Fruit fly (Drosophila melanogaster) whole organism, embryonic: Measurements from ENCODE around the gene CG9426.

Experiments
- Antp ChIP-seq: fragments of 200-800 bp; sonication (Bioruptor generic); optimal IDR thresholded peaks from 3 replicates; lab custom pipeline; 2016; ENCODE audit warnings: missing biosample characterization, missing genetic modification characterization
- Atf6 ChIP-seq: fragments of 200-800 bp; sonication (Bioruptor generic); IDR thresholded peaks from 2 replicates; pipeline ENCODE4 v1.3.6; 2022; ENCODE audit warnings: missing biosample characterization, missing genetic modification characterization
- C15 ChIP-seq: fragments of 200-800 bp; sonication (Bioruptor generic); IDR thresholded peaks from 3 replicates; pipeline ENCODE4 v1.3.6; 2022; ENCODE audit warnings: missing biosample characterization, missing genetic modification characterization
- CG11695 ChIP-seq: fragments of 200-800 bp; sonication (Bioruptor generic); IDR thresholded peaks from 3 replicates; pipeline ENCODE4 v1.3.6; 2022; ENCODE audit warnings: missing biosample characterization, missing genetic modification characterization
- CG11696 ChIP-seq: fragments of 200-800 bp; sonication (Bioruptor generic); IDR thresholded peaks from 2 replicates; pipeline ENCODE4 v1.3.6; 2022; ENCODE audit warnings: missing biosample characterization, missing genetic modification characterization
- CG12236 ChIP-seq: fragments of 200-800 bp; sonication (Bioruptor generic); optimal IDR thresholded peaks from 2 replicates; lab custom pipeline; 2016; ENCODE audit warnings: missing biosample characterization, missing genetic modification characterization
- CG12659 ChIP-seq: fragments of 200-800 bp; sonication (Bioruptor generic); optimal IDR thresholded peaks from 3 replicates; lab custom pipeline; 2017; ENCODE audit warnings: mild to moderate bottlenecking, missing biosample characterization, missing genetic modification reagents, missing genetic modification characterization
- CG14965 ChIP-seq: fragments of 200-800 bp; sonication (Bioruptor generic); optimal IDR thresholded peaks from 2 replicates; lab custom pipeline; 2016; ENCODE audit warnings: missing biosample characterization, missing genetic modification characterization, borderline replicate concordance
- CG15514 ChIP-seq: fragments of 200-800 bp; sonication (Bioruptor generic); optimal IDR thresholded peaks from 3 replicates; lab custom pipeline; 2017; ENCODE audit warnings: missing biosample characterization, missing genetic modification characterization, mild to moderate bottlenecking, moderate library complexity, missing genetic modification reagents
- CG15601 ChIP-seq: fragments of 200-800 bp; sonication (Bioruptor generic); optimal IDR thresholded peaks from 3 replicates; lab custom pipeline; 2019; ENCODE audit warnings: missing biosample characterization, mild to moderate bottlenecking, missing genetic modification characterization, moderate library complexity
- CG17802 ChIP-seq: fragments of 200-800 bp; sonication (Bioruptor generic); optimal IDR thresholded peaks from 2 replicates; lab custom pipeline; 2018; ENCODE audit warnings: missing biosample characterization, mild to moderate bottlenecking, missing genetic modification characterization, moderate library complexity
- CG18619 ChIP-seq: fragments of 200-800 bp; sonication (Bioruptor generic); optimal IDR thresholded peaks from 3 replicates; lab custom pipeline; 2017; ENCODE audit warnings: missing biosample characterization, mild to moderate bottlenecking, missing genetic modification characterization
- CG2712 ChIP-seq: fragments of 200-800 bp; optimal IDR thresholded peaks from 3 replicates; lab custom pipeline; 2019; ENCODE audit warnings: missing biosample characterization, mild to moderate bottlenecking, missing genetic modification characterization, moderate library complexity
- CG4424 ChIP-seq: fragments of 200-800 bp; sonication (Bioruptor generic); optimal IDR thresholded peaks from 3 replicates; lab custom pipeline; 2016; ENCODE audit warnings: missing biosample characterization, missing genetic modification characterization
- D ChIP-seq, 2 experiments: fragments of 200-800 bp in 1 of 2; fragments of >200 bp in 1 of 2; sonication (Bioruptor generic) in 1 of 2; optimal IDR thresholded peaks; 2 replicates in 1 of 2; 3 replicates in 1 of 2; lab custom pipeline; 2017; ENCODE audit warnings: mild to moderate bottlenecking in 1 of 2, missing biosample characterization in 1 of 2, missing genetic modification characterization in 1 of 2, missing genetic modification reagents in 1 of 2
- Dll ChIP-seq: fragments of 200-800 bp; sonication (Bioruptor generic); IDR thresholded peaks from 4 replicates; pipeline ENCODE4 v1.3.6; 2022; ENCODE audit warnings: missing biosample characterization, missing genetic modification characterization; ENCODE audit not compliant: partially characterized antibody
- Ets65A ChIP-seq: fragments of 200-800 bp; sonication (Bioruptor generic); peaks from one replicate; lab custom pipeline; 2016; ENCODE audit warnings: missing biosample characterization, missing genetic modification characterization
- Ets97D ChIP-seq: fragments of 200-800 bp; sonication (Bioruptor generic); optimal IDR thresholded peaks from 3 replicates; lab custom pipeline; 2016; ENCODE audit warnings: missing biosample characterization, missing genetic modification characterization
- HLH3B ChIP-seq: fragments of 200-800 bp; sonication (Bioruptor generic); IDR thresholded peaks from 2 replicates; pipeline ENCODE4 v1.3.6; 2022; ENCODE audit warnings: missing biosample characterization, missing genetic modification characterization
- HLHmδ ChIP-seq: fragments of 200-800 bp; sonication (Bioruptor generic); optimal IDR thresholded peaks from 2 replicates; lab custom pipeline; 2018; ENCODE audit warnings: missing biosample characterization, mild to moderate bottlenecking, missing genetic modification characterization, moderate library complexity
- Hey ChIP-seq: fragments of 200-800 bp; sonication (Bioruptor generic); optimal IDR thresholded peaks from 3 replicates; lab custom pipeline; 2018; ENCODE audit warnings: missing biosample characterization, mild to moderate bottlenecking, missing genetic modification characterization
- Jarid2 ChIP-seq: fragments of 200-800 bp; sonication (Bioruptor generic); optimal IDR thresholded peaks from 3 replicates; lab custom pipeline; 2017; ENCODE audit warnings: mild to moderate bottlenecking, missing biosample characterization, missing genetic modification reagents, missing genetic modification characterization
- MBD-R2 ChIP-seq: fragments of 200-800 bp; sonication (Bioruptor generic); IDR thresholded peaks from 2 replicates; pipeline ENCODE4 v1.3.6; 2022; ENCODE audit warnings: missing biosample characterization, missing genetic modification characterization
- MTF-1 ChIP-seq: fragments of 200-800 bp; sonication (Bioruptor generic); optimal IDR thresholded peaks from 2 replicates; lab custom pipeline; 2018; ENCODE audit warnings: missing biosample characterization, mild to moderate bottlenecking, missing genetic modification characterization, borderline replicate concordance
- Med ChIP-seq: fragments of 200-800 bp; sonication (Bioruptor generic); peaks from one replicate; lab custom pipeline; 2016; ENCODE audit warnings: missing biosample characterization, missing genetic modification characterization, mild to moderate bottlenecking, inconsistent platforms, moderate library complexity
- NC2α ChIP-seq: fragments of 200-800 bp; sonication (Bioruptor generic); optimal IDR thresholded peaks from 2 replicates; lab custom pipeline; 2016; ENCODE audit warnings: missing biosample characterization, missing genetic modification characterization
- Opbp ChIP-seq: fragments of 200-800 bp; sonication (Bioruptor generic); IDR thresholded peaks from 3 replicates; pipeline ENCODE4 v1.3.6; 2022; ENCODE audit warnings: missing biosample characterization, missing genetic modification characterization; ENCODE audit not compliant: partially characterized antibody
- bigmax ChIP-seq: fragments of 200-800 bp; sonication (Bioruptor generic); optimal IDR thresholded peaks from 2 replicates; lab custom pipeline; 2018; ENCODE audit warnings: missing biosample characterization, mild to moderate bottlenecking, missing genetic modification characterization
- chif ChIP-seq, 2 experiments: fragments of 200-800 bp; sonication (Bioruptor generic); optimal IDR thresholded peaks; 3 replicates each; lab custom pipeline; 2016; ENCODE audit warnings: missing biosample characterization in 2 of 2, missing genetic modification characterization in 2 of 2
- chinmo ChIP-seq: fragments of 200-800 bp; sonication (Bioruptor generic); IDR thresholded peaks from 4 replicates; pipeline ENCODE4 v1.3.6; 2022; ENCODE audit warnings: missing biosample characterization, missing genetic modification characterization; ENCODE audit not compliant: partially characterized antibody
- crp ChIP-seq, 2 experiments: fragments of 200-800 bp; sonication (Bioruptor generic); optimal IDR thresholded peaks; 2 replicates in 1 of 2; 3 replicates in 1 of 2; lab custom pipeline; 2017; ENCODE audit warnings: missing biosample characterization in 2 of 2, missing genetic modification characterization in 2 of 2, mild to moderate bottlenecking in 1 of 2, moderate library complexity in 1 of 2
- esg ChIP-seq: fragments of 200-800 bp; sonication (Bioruptor generic); conservative IDR thresholded peaks from 2 replicates; pipeline ENCODE4 v1.3.6; 2022; ENCODE audit warnings: missing biosample characterization, missing genetic modification characterization
- gcm ChIP-seq: fragments of 200-800 bp; sonication (Bioruptor generic); optimal IDR thresholded peaks from 2 replicates; lab custom pipeline; 2019; ENCODE audit warnings: missing biosample characterization, mild to moderate bottlenecking, missing genetic modification characterization, moderate library complexity
- ham ChIP-seq: fragments of 200-800 bp; sonication (Bioruptor generic); IDR thresholded peaks from 2 replicates; pipeline ENCODE4 v1.3.6; 2022; ENCODE audit warnings: missing biosample characterization, missing genetic modification characterization
- luna ChIP-seq: fragments of 200-800 bp; sonication (Bioruptor generic); optimal IDR thresholded peaks from 2 replicates; lab custom pipeline; 2016; ENCODE audit warnings: missing biosample characterization, missing genetic modification characterization
- mirr ChIP-seq: fragments of 200-800 bp; sonication (Bioruptor generic); optimal IDR thresholded peaks from 3 replicates; lab custom pipeline; 2018; ENCODE audit warnings: missing biosample characterization, mild to moderate bottlenecking, missing genetic modification characterization
- org-1 ChIP-seq: fragments of 200-800 bp; sonication (Bioruptor generic); optimal IDR thresholded peaks from 2 replicates; lab custom pipeline; 2017; ENCODE audit warnings: missing biosample characterization, missing genetic modification characterization
- pan ChIP-seq, 4 experiments: fragments of >200 bp in 3 of 4; fragments of 200-800 bp in 1 of 4; sonication (Bioruptor generic) in 1 of 4; optimal IDR thresholded peaks in 3 of 4; IDR thresholded peaks in 1 of 4; 2 replicates each; pipeline versions ENCODE4 v1.3.6 to Lab custom; 2017 to 2022; ENCODE audit warnings: missing biosample characterization in 2 of 4, missing genetic modification characterization in 2 of 4, mixed read lengths in 1 of 4
- pfk ChIP-seq: fragments of 200-800 bp; sonication (Bioruptor generic); optimal IDR thresholded peaks from 2 replicates; lab custom pipeline; 2018; ENCODE audit warnings: missing biosample characterization, mild to moderate bottlenecking, missing genetic modification characterization, moderate library complexity
- ranshi ChIP-seq: fragments of 200-800 bp; sonication (Bioruptor generic); IDR thresholded peaks from 2 replicates; pipeline ENCODE4 v1.3.6; 2022; ENCODE audit warnings: missing biosample characterization, missing genetic modification characterization
- rib ChIP-seq: fragments of 200-800 bp; sonication (Bioruptor generic); IDR thresholded peaks from 2 replicates; pipeline ENCODE4 v1.3.6; 2022; ENCODE audit warnings: missing biosample characterization, missing genetic modification characterization
- shn ChIP-seq: fragments of 200-800 bp; sonication (Bioruptor generic); optimal IDR thresholded peaks from 3 replicates; lab custom pipeline; 2016; ENCODE audit warnings: missing biosample characterization, missing genetic modification characterization
- slbo ChIP-seq: fragments of 200-800 bp; sonication (Bioruptor generic); IDR thresholded peaks from 2 replicates; pipeline ENCODE4 v1.3.6; 2022; ENCODE audit warnings: missing biosample characterization, missing genetic modification characterization
- sna ChIP-seq: fragments of 200-800 bp; sonication (Bioruptor generic); IDR thresholded peaks from 2 replicates; pipeline ENCODE4 v1.3.6; 2022; ENCODE audit warnings: missing biosample characterization, missing genetic modification characterization; ENCODE audit not compliant: partially characterized antibody
- trh ChIP-seq: fragments of 200-800 bp; sonication (Bioruptor generic); optimal IDR thresholded peaks from 2 replicates; lab custom pipeline; 2016; ENCODE audit warnings: missing biosample characterization, missing genetic modification characterization
- zen2 ChIP-seq: fragments of 200-800 bp; sonication (Bioruptor generic); IDR thresholded peaks from 3 replicates; pipeline ENCODE4 v1.3.6; 2022; ENCODE audit warnings: missing biosample characterization, missing genetic modification characterization; ENCODE audit not compliant: partially characterized antibody
- zf30C ChIP-seq: fragments of 200-800 bp; sonication (Bioruptor generic); optimal IDR thresholded peaks from 3 replicates; lab custom pipeline; 2018; ENCODE audit warnings: missing biosample characterization, mild to moderate bottlenecking, missing genetic modification characterization
- zfh1 ChIP-seq: fragments of 200-800 bp; sonication (Bioruptor generic); IDR thresholded peaks from 3 replicates; pipeline ENCODE4 v1.3.6; 2022; ENCODE audit warnings: missing biosample characterization, missing genetic modification characterization

CG9426 gene

dm6 chr2L:13205256-13205655 is 14.5 kb downstream of the CG9426 start (continued):
- TF ChIP-seq bigmax (GFP tag; lab: Kevin White, UChicago), result no peak
- no peak for TF ChIP-seq trh (GFP tag; lab: Kevin White, UChicago)
- TF ChIP-seq CG12236 (GFP tag; lab: Kevin White, UChicago), result no peak
- TF ChIP-seq crp (GFP tag; optimal IDR thresholded peaks at IDR 0.05; lab: Kevin White, UChicago), result peak in 1 of 2 experiments; percentile 7
- no peak for TF ChIP-seq Dll (GFP tag; lab: Robert Waterston, UW)
- peak; percentile 84 for TF ChIP-seq HLHmδ
- TF ChIP-seq CG15601 (tag; lab: Kevin White, UChicago), result peak; percentile 25
- peak; percentile 82; the same call in 1 of the 4 replicates for TF ChIP-seq chinmo
- peak; percentile 76 for TF ChIP-seq gcm (GFP tag; lab: Kevin White, UChicago)
- TF ChIP-seq Med (GFP tag; lab: Kevin White, UChicago), result peak; percentile 93
- TF ChIP-seq CG12659 (GFP tag; lab: Kevin White, UChicago), result peak; percentile 21
- no peak for TF ChIP-seq sna (GFP tag; lab: Robert Waterston, UW)
- TF ChIP-seq C15 (GFP tag; lab: Robert Waterston, UW), result no peak
- TF ChIP-seq Ets97D (GFP tag; lab: Kevin White, UChicago), result no peak
- no peak for TF ChIP-seq Opbp (GFP tag; lab: Robert Waterston, UW)
- no peak for TF ChIP-seq CG14965
- no peak for TF ChIP-seq ham
- peak; percentile 85 for TF ChIP-seq Hey
- peak; percentile 6 for TF ChIP-seq org-1
- TF ChIP-seq slbo (GFP tag; lab: Robert Waterston, UW), result peak; percentile 15; the same call in 1 of the 2 replicates
- peak; percentile 56 for TF ChIP-seq pfk (GFP tag; lab: Kevin White, UChicago)
- TF ChIP-seq MTF-1, result peak; percentile 36
- TF ChIP-seq Jarid2 (GFP tag; lab: Kevin White, UChicago), result no peak
- peak; percentile 17 for TF ChIP-seq NC2α (GFP tag; lab: Kevin White, UChicago)
- TF ChIP-seq esg (GFP tag; lab: Robert Waterston, UW), result no peak
- no peak for TF ChIP-seq pan (optimal IDR thresholded peaks at IDR 0.05; lab: Kevin White, UChicago)
- TF ChIP-seq pan (GFP tag; optimal IDR thresholded peaks at IDR 0.05 in 1 of 2, IDR thresholded peaks at IDR 0.05 in 1 of 2), result no peak
- no peak for TF ChIP-seq CG11695 (GFP tag; lab: Robert Waterston, UW)
- TF ChIP-seq CG11696, result no peak
- no peak for TF ChIP-seq D (optimal IDR thresholded peaks at IDR 0.05; lab: Kevin White, UChicago)
- peak; percentile 37 for TF ChIP-seq D (GFP tag; optimal IDR thresholded peaks at IDR 0.05; lab: Kevin White, UChicago)
- TF ChIP-seq CG17802 (tag; lab: Kevin White, UChicago), result no peak
- no peak for TF ChIP-seq luna (GFP tag; lab: Kevin White, UChicago)
- no peak for TF ChIP-seq Ets65A (GFP tag; lab: Kevin White, UChicago)
- TF ChIP-seq rib (GFP tag; lab: Robert Waterston, UW), result 0 out of 2 replicates have a peak, but pooled peaks have one; percentile 20
- 0 out of 3 replicates have a peak, but pooled peaks have one; percentile 28 for TF ChIP-seq zfh1 (GFP tag; lab: Robert Waterston, UW)
- TF ChIP-seq Antp (GFP tag; lab: Kevin White, UChicago), result peak; percentile 12
- TF ChIP-seq CG2712 (tag; lab: Kevin White, UChicago), result no peak
- TF ChIP-seq Atf6 (GFP tag; lab: Robert Waterston, UW), result peak; percentile 45; the same call in 1 of the 2 replicates
- peak; percentile 33; the same call in 1 of the 2 replicates for TF ChIP-seq MBD-R2 (GFP tag; lab: Robert Waterston, UW)
- TF ChIP-seq CG15514 (GFP tag; lab: Kevin White, UChicago), result peak; percentile 52
- TF ChIP-seq chif (GFP tag; optimal IDR thresholded peaks at IDR 0.05; lab: Kevin White, UChicago), result peak in 1 of 2 experiments; percentile 8
- peak; percentile 30; the same call in 1 of the 2 replicates for TF ChIP-seq HLH3B (GFP tag; lab: Robert Waterston, UW)
- peak; percentile 5 for TF ChIP-seq shn (GFP tag; lab: Kevin White, UChicago)
- TF ChIP-seq CG18619 (GFP tag; lab: Kevin White, UChicago), result peak; percentile 29
- no peak for TF ChIP-seq zen2 (GFP tag; lab: Robert Waterston, UW)
- TF ChIP-seq ranshi (GFP tag; lab: Robert Waterston, UW), result no peak; the same call in 1 of the 2 replicates
- TF ChIP-seq CG4424 (GFP tag; lab: Kevin White, UChicago), result no peak
- TF ChIP-seq zf30C (GFP tag; lab: Kevin White, UChicago), result no peak
- TF ChIP-seq mirr, result peak; percentile 71
